Fruit fly (Drosophila melanogaster): ENCODE data around the gene Drsl6.

Gene Drsl6

DNA sequence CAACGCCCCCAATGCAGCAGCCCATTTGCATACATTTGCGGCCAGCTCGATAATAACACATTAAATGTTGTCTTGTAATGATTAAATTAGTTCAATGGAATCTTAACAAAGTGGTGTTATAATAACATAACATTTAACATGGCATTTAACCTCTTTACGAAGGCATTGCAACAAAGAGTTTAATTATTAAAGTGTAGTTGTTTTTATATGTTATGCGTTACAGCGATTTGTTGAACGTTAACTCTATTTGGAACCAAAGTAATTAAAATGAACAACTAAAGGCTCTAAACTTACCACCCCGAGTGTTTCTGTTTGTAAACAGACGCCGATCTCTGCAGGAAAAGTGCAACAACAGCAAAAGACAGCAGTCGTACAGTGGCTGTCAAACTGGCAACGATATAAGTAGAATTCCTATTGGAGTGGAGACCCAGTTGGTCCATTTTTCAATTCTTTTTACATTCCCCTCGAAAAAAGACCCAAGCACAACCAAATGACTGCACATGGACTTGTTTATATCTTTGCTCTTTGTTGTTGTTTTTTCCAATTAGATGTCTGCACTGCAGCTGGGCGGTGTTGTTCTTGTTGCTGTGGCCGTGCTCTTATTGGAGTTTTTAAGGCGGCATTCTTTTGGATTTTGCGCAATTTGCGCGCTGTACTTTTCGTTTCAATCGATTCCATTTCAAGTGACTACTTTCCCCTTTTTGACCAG is 2.8 kb upstream of the Drsl6 start (continued):
- TF ChIP-seq dm (GFP tag; optimal IDR thresholded peaks at IDR 0.05) (no peak), amos (GFP tag; IDR thresholded peaks at IDR 0.05; ENCODE audit: partially characterized antibody) (no peak), CG8765 (GFP tag; IDR thresholded peaks at IDR 0.05) (no peak), Hr3 (GFP tag; optimal IDR thresholded peaks at IDR 0.05) (no peak), wek (GFP tag; optimal IDR thresholded peaks at IDR 0.05) (no peak), zen (tag; optimal IDR thresholded peaks at IDR 0.05) (peak; percentile 47), Lim3 (GFP tag; IDR thresholded peaks at IDR 0.05) (no peak), CG10565 (GFP tag; optimal IDR thresholded peaks at IDR 0.05) (no peak), CG13123 (GFP tag; optimal IDR thresholded peaks at IDR 0.05) (no peak), lola (GFP tag; optimal IDR thresholded peaks at IDR 0.05) (peak in 1 of 3 experiments; percentile 13), Hand (GFP tag; optimal IDR thresholded peaks at IDR 0.05) (no peak), CTCF (GFP tag; optimal IDR thresholded peaks at IDR 0.05) (no peak), fd64A (GFP tag; optimal IDR thresholded peaks at IDR 0.05) (no peak), seq (GFP tag; IDR thresholded peaks at IDR 0.05) (no peak), Abd-B (GFP tag; optimal IDR thresholded peaks at IDR 0.05) (no peak), onecut (GFP tag; IDR thresholded peaks at IDR 0.05) (no peak), Taf1 (GFP tag; IDR thresholded peaks at IDR 0.05) (no peak), Optix (GFP tag; IDR thresholded peaks at IDR 0.05) (no peak), CoRest (tag; optimal IDR thresholded peaks at IDR 0.05) (no peak), CG12659 (GFP tag; optimal IDR thresholded peaks at IDR 0.05) (no peak), cwo (GFP tag; optimal IDR thresholded peaks at IDR 0.05) (no peak), CG12219 (GFP tag; optimal IDR thresholded peaks at IDR 0.05) (no peak), sc (optimal IDR thresholded peaks at IDR 0.05) (no peak), sc (GFP tag; optimal IDR thresholded peaks at IDR 0.05) (no peak), CG17328 (GFP tag; IDR thresholded peaks at IDR 0.05) (no peak), Sry-β (GFP tag; optimal IDR thresholded peaks at IDR 0.05) (no peak), Med (GFP tag) (no peak), Blimp-1 (GFP tag; optimal IDR thresholded peaks at IDR 0.05) (peak; percentile 34), CG7357 (GFP tag; IDR thresholded peaks at IDR 0.05) (no peak), pho (GFP tag; optimal IDR thresholded peaks at IDR 0.05) (no peak), CG9215 (GFP tag; IDR thresholded peaks at IDR 0.05) (no peak), so (GFP tag; IDR thresholded peaks at IDR 0.05) (no peak), cad (GFP tag; optimal IDR thresholded peaks at IDR 0.05) (peak; percentile 48), CG11247 (GFP tag; IDR thresholded peaks at IDR 0.05) (no peak), slbo (GFP tag; IDR thresholded peaks at IDR 0.05) (no peak), CG2889 (GFP tag; IDR thresholded peaks at IDR 0.05) (no peak), CG15479 (GFP tag; optimal IDR thresholded peaks at IDR 0.05) (peak; percentile 19), Nf-YB (GFP tag; optimal IDR thresholded peaks at IDR 0.05) (no peak), lab (GFP tag; optimal IDR thresholded peaks at IDR 0.05) (no peak), tio (GFP tag; optimal IDR thresholded peaks at IDR 0.05) (no peak), tna (GFP tag; IDR thresholded peaks at IDR 0.05; ENCODE audit: partially characterized antibody) (no peak)

All from whole organism, embryonic.